Worm (Caenorhabditis elegans): Measurements from ENCODE around the gene ZK105.14.
A peak's percentile ranks its signal among the peaks of the same experiment; 100 is the strongest.

ce11 chrV:7730488-7730887, 8.6 kb upstream of the ZK105.14 start:
- TF ChIP-seq ama-1 (optimal IDR thresholded peaks at IDR 0.05) (no peak), tbx-37 (GFP tag; conservative IDR thresholded peaks at IDR 0.05) (0 out of 2 replicates have a peak, but pooled peaks have one; percentile 18), sea-1 (GFP tag; conservative IDR thresholded peaks at IDR 0.05) (no peak), hnd-1 (tag; optimal IDR thresholded peaks at IDR 0.05) (no peak), tbx-11 (GFP tag; IDR thresholded peaks at IDR 0.05) (no peak), hmg-4 (GFP tag; optimal IDR thresholded peaks at IDR 0.05) (no peak), tra-4 (tag; optimal IDR thresholded peaks at IDR 0.05) (no peak)
